Worm (Caenorhabditis elegans): ENCODE data around the gene F31B12.4.

DNA sequence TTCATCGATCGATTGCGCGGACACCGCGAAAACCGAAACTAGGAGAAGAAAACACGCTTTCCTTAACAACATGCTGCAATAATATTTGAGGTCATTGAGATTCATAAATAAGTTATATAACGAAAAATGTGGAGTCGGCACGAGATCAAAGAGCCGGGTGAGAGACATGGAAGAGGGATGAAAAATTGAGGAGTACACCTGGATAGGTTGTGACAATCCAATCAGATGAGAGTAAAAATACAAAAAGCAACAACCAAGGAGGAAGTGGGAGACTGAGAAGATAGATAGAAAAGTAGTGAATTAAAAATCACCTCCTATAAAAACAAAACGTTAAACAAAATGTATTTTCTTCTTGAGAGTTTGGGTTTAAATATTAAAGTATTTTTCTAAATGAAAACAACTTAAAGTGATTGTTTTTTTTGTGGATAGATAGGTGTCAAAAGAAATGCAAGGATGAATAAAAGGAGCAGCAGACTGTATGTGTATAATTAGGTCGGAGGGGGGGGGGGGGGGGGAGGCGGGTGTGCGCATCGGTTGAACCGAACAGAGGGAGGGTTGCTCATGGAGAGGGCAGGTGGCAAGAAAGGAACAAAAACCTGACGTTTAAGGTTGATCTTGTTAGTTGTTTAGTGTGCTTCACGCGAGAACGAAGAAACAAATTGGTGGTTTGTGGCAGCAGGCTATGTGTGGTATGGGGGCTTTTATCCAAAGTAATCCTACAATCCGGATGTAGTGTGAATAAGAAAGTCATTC is 40.2 kb downstream of the F31B12.4 start, which contains the start of gene C05A9.2:
- TF ChIP-seq him-1 (tag; optimal IDR thresholded peaks at IDR 0.05), result no peak
- TF ChIP-seq dao-5 (tag; optimal IDR thresholded peaks at IDR 0.05), result no peak
- TF ChIP-seq W03F9.2 (tag; optimal IDR thresholded peaks at IDR 0.05), result no peak
